Fruit fly (Drosophila melanogaster): ENCODE measurements around the gene CG42728.

DNA sequence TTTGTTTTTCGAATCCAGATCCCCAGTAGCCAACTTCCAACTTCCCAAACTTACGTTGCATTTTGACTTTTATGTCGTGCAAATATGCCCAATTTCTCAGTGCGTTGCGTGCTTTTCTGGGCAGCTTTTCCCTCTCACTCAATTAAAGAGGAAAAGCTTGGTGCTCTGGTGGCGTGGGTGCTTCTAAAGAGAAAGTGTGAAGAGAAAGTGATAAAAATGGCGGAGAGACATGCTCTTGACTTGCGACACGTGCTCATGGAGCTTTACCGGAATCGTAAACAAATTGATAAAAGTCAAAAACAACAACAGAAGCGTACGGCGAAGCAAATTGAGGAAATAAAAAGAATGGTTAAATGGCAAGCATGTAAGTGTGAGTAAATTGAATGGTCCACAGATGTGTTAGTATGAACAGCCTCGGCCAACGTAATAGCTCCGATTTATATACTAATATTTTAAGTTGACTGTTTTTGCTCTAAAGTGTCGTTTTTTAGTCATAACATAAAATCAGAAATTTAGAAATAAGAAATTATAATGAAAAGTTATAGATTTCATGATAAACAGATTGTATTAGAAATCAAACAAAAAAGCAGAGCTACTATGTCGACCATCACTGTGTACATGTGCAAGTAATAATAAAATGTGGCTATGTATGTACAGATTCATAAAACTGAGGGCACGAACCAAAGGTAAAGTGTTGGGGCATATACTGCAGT is 34.0 kb downstream of the CG42728 start:
- no peak for TF ChIP-seq vri (GFP tag; optimal IDR thresholded peaks at IDR 0.05)
- no peak for TF ChIP-seq CG6792 (GFP tag; optimal IDR thresholded peaks at IDR 0.05)
- no peak for TF ChIP-seq Smox (GFP tag; optimal IDR thresholded peaks at IDR 0.05)
- no peak for TF ChIP-seq spab (GFP tag; optimal IDR thresholded peaks at IDR 0.05)
- TF ChIP-seq CG9139 (GFP tag; optimal IDR thresholded peaks at IDR 0.05), result no peak
- TF ChIP-seq CG8319 (GFP tag; optimal IDR thresholded peaks at IDR 0.05), result no peak
